Worm (Caenorhabditis elegans) whole organism, L3 larva: ENCODE measurements around the gene srz-58.
A peak's percentile ranks its signal among the peaks of the same experiment; 100 is the strongest.

ENCODE experiments used
- R02D3.7 ChIP-seq: fragments of 150-350 bp; optimal IDR thresholded peaks from 2 replicates; lab custom pipeline; 2014; ENCODE audit warnings: missing biosample characterization, missing genetic modification characterization
- ZK546.5 ChIP-seq: sonication (generic microtip); optimal IDR thresholded peaks from 2 replicates; lab custom pipeline; 2017; ENCODE audit warnings: missing biosample characterization, missing genetic modification characterization
- aly-2 ChIP-seq: fragments of 150-350 bp; optimal IDR thresholded peaks from 2 replicates; lab custom pipeline; 2014; ENCODE audit warnings: missing biosample characterization, missing genetic modification characterization
- ama-1 ChIP-seq: fragments of 150-350 bp; optimal IDR thresholded peaks from 2 replicates; lab custom pipeline; 2018
- ceh-28 ChIP-seq: fragments of 150-350 bp; optimal IDR thresholded peaks from 2 replicates; lab custom pipeline; 2014; ENCODE audit warnings: missing biosample characterization, missing genetic modification reagents, missing genetic modification characterization
- ceh-9 ChIP-seq: sonication (generic microtip); optimal IDR thresholded peaks from 2 replicates; lab custom pipeline; 2018; ENCODE audit warnings: missing biosample characterization, missing genetic modification characterization
- daf-12 ChIP-seq: fragments of 150-350 bp; optimal IDR thresholded peaks from 2 replicates; lab custom pipeline; 2014; ENCODE audit warnings: missing biosample characterization, missing genetic modification reagents, missing genetic modification characterization
- egl-27 ChIP-seq: sonication (generic microtip); optimal IDR thresholded peaks from 4 replicates; lab custom pipeline; 2017; ENCODE audit warnings: missing biosample characterization, missing genetic modification reagents, missing genetic modification characterization
- egl-5 ChIP-seq: fragments of 150-350 bp; optimal IDR thresholded peaks from 2 replicates; lab custom pipeline; 2017; ENCODE audit warnings: missing biosample characterization, missing genetic modification reagents, missing genetic modification characterization, inconsistent platforms
- elt-2 ChIP-seq: sonication (generic microtip); optimal IDR thresholded peaks from 2 replicates; lab custom pipeline; 2016; ENCODE audit warnings: missing genetic modification reagents, mild to moderate bottlenecking, missing genetic modification characterization, missing compliant biosample characterization
- elt-3 ChIP-seq, 3 experiments: fragments of 150-350 bp in 1 of 3; sonication (generic microtip) in 2 of 3; optimal IDR thresholded peaks; 2 replicates in 2 of 3; 4 replicates in 1 of 3; lab custom pipeline; 2014 to 2017; ENCODE audit warnings: missing biosample characterization in 3 of 3, missing genetic modification characterization in 3 of 3
- eor-1 ChIP-seq, 2 experiments: fragments of 150-350 bp; optimal IDR thresholded peaks; 2 replicates each; lab custom pipeline; 2014 to 2018; ENCODE audit warnings: missing biosample characterization in 2 of 2, missing genetic modification characterization in 2 of 2
- fkh-10 ChIP-seq: sonication (generic microtip); optimal IDR thresholded peaks from 2 replicates; lab custom pipeline; 2017; ENCODE audit warnings: missing biosample characterization, missing genetic modification reagents, missing genetic modification characterization
- fkh-2 ChIP-seq: fragments of 150-350 bp; optimal IDR thresholded peaks from 2 replicates; lab custom pipeline; 2014; ENCODE audit warnings: missing biosample characterization, missing genetic modification reagents, missing genetic modification characterization
- fos-1 ChIP-seq: fragments of 150-350 bp; optimal IDR thresholded peaks from 2 replicates; lab custom pipeline; 2014; ENCODE audit warnings: missing biosample characterization, missing genetic modification characterization
- hmg-11 ChIP-seq: sonication (generic microtip); optimal IDR thresholded peaks from 2 replicates; lab custom pipeline; 2016; ENCODE audit warnings: missing genetic modification characterization, missing compliant biosample characterization
- jun-1 ChIP-seq: fragments of 150-350 bp; optimal IDR thresholded peaks from 2 replicates; lab custom pipeline; 2014; ENCODE audit warnings: missing biosample characterization, missing genetic modification reagents, missing genetic modification characterization
- lin-15B ChIP-seq: fragments of 150-350 bp; optimal IDR thresholded peaks from 2 replicates; lab custom pipeline; 2014; ENCODE audit warnings: missing biosample characterization, missing genetic modification characterization
- lin-39 ChIP-seq: fragments of 150-350 bp; optimal IDR thresholded peaks from 2 replicates; lab custom pipeline; 2018; ENCODE audit warnings: missing biosample characterization, missing genetic modification reagents, missing genetic modification characterization
- lsy-12 ChIP-seq: sonication (generic microtip); optimal IDR thresholded peaks from 2 replicates; lab custom pipeline; 2016; ENCODE audit warnings: mild to moderate bottlenecking, missing genetic modification characterization, missing compliant biosample characterization
- mdl-1 ChIP-seq: fragments of 150-350 bp; optimal IDR thresholded peaks from 2 replicates; lab custom pipeline; 2014; ENCODE audit warnings: missing biosample characterization, missing genetic modification characterization
- nhr-11 ChIP-seq: fragments of 150-350 bp; optimal IDR thresholded peaks from 2 replicates; lab custom pipeline; 2014; ENCODE audit warnings: missing biosample characterization, missing genetic modification characterization
- nhr-23 ChIP-seq: fragments of 150-350 bp; optimal IDR thresholded peaks from 2 replicates; lab custom pipeline; 2014; ENCODE audit warnings: missing biosample characterization, missing genetic modification reagents, missing genetic modification characterization
- nhr-237 ChIP-seq: fragments of 150-350 bp; optimal IDR thresholded peaks from 2 replicates; lab custom pipeline; 2014; ENCODE audit warnings: missing biosample characterization, missing genetic modification characterization
- nhr-25 ChIP-seq: sonication (generic microtip); optimal IDR thresholded peaks from 2 replicates; lab custom pipeline; 2017; ENCODE audit warnings: missing biosample characterization, missing genetic modification characterization
- nhr-28 ChIP-seq: fragments of 150-350 bp; optimal IDR thresholded peaks from 2 replicates; lab custom pipeline; 2014; ENCODE audit warnings: missing biosample characterization, missing genetic modification characterization
- nhr-43 ChIP-seq: sonication (generic microtip); optimal IDR thresholded peaks from 2 replicates; lab custom pipeline; 2016; ENCODE audit warnings: mild to moderate bottlenecking, missing genetic modification characterization, missing compliant biosample characterization; ENCODE audit not compliant: poor library complexity, severe bottlenecking
- nhr-77 ChIP-seq: fragments of 150-350 bp; optimal IDR thresholded peaks from 2 replicates; lab custom pipeline; 2014; ENCODE audit warnings: missing biosample characterization, missing genetic modification characterization
- pha-4 ChIP-seq: fragments of 150-350 bp; optimal IDR thresholded peaks from 2 replicates; lab custom pipeline; 2014; ENCODE audit warnings: missing biosample characterization, missing genetic modification reagents, missing genetic modification characterization
- pqm-1 ChIP-seq: fragments of 150-350 bp; optimal IDR thresholded peaks from 2 replicates; lab custom pipeline; 2017; ENCODE audit warnings: missing biosample characterization, missing genetic modification characterization, inconsistent platforms
- sea-2 ChIP-seq: fragments of 150-350 bp; sonication (generic microtip); optimal IDR thresholded peaks from 4 replicates; lab custom pipeline; 2014; ENCODE audit warnings: missing biosample characterization, missing genetic modification reagents, missing genetic modification characterization
- skn-1 ChIP-seq: fragments of 150-350 bp; optimal IDR thresholded peaks from 2 replicates; lab custom pipeline; 2014; ENCODE audit warnings: missing biosample characterization, missing genetic modification characterization
- snpc-4 ChIP-seq: fragments of 150-350 bp; optimal IDR thresholded peaks from 2 replicates; lab custom pipeline; 2014; ENCODE audit warnings: missing biosample characterization, missing genetic modification characterization
- unc-39 ChIP-seq: sonication (generic microtip); optimal IDR thresholded peaks from 4 replicates; lab custom pipeline; 2017; ENCODE audit warnings: missing biosample characterization, missing genetic modification characterization
- unc-62 ChIP-seq: fragments of 150-350 bp; sonication (generic microtip); optimal IDR thresholded peaks from 4 replicates; lab custom pipeline; 2014; ENCODE audit warnings: missing biosample characterization, missing genetic modification reagents, missing genetic modification characterization
- ztf-4 ChIP-seq: fragments of 150-350 bp; optimal IDR thresholded peaks from 2 replicates; lab custom pipeline; 2014; ENCODE audit warnings: missing biosample characterization, missing genetic modification characterization

The srz-58 gene

DNA sequence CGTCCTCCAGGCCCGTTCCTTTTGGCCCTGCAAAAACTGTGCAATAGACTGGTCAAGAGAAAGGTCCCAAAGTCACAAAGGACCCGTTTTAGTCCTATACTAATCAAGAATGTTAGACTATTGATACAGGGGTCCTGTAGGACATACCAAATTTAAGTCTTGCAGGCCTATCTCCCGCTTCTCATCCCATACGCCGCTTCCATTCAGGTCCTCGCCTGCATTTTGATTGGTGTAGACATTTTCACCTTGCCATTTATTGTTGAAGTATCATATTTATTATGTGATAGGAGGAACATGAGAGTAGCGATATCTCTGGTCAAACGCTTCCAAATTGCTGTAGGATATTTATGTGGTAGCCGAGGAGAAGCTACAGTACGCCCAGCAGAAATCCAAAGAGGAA is 650 bp upstream of the srz-58 start:
- TF ChIP-seq nhr-23 (tag; lab: Kevin White, UChicago): no peak
- TF ChIP-seq lsy-12 (tag; lab: Kevin White, UChicago): no peak
- no peak for TF ChIP-seq ZK546.5 (tag; lab: Kevin White, UChicago)
- TF ChIP-seq nhr-25 (tag; lab: Kevin White, UChicago): no peak
- TF ChIP-seq nhr-77 (tag; lab: Kevin White, UChicago): no peak
- TF ChIP-seq nhr-43 (tag; lab: Kevin White, UChicago): no peak

DNA sequence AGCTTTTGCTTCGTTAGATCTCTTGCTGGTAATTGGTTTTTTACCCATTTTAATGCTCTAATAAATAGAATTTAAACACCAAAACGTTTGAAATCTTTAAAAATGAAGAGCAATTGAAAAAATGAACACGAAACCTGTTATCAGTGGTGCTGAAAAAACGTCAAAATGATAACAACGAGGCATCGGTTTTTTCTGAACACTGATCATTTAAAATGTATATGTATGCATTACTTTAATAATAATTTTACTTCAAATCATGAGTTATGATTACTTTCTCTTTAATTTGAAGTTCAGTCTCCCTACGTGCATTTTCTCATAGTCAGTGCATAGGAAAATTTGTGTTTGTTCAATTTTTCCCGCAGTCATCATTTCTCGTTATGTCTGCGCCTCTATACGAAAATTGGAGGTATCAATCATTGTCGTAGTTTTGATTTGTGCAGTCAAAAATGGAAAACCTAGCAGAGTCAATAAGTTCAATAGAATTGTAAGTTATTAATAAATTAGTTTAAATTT is 4.5 kb downstream of the srz-58 start, which contains the start of gene F31E9.3:
TSS of gene F31E9.3 (plus strand) at position 194 of the 513 bp plus-strand sequence.
- peak; percentile 70 for TF ChIP-seq elt-2
- peak; percentile 13 for TF ChIP-seq pha-4 (tag; lab: Kevin White, UChicago)
- no peak for TF ChIP-seq jun-1
- no peak for TF ChIP-seq unc-39 (tag; lab: Kevin White, UChicago)
- TF ChIP-seq, all 47 proteins: peak for 2

DNA sequence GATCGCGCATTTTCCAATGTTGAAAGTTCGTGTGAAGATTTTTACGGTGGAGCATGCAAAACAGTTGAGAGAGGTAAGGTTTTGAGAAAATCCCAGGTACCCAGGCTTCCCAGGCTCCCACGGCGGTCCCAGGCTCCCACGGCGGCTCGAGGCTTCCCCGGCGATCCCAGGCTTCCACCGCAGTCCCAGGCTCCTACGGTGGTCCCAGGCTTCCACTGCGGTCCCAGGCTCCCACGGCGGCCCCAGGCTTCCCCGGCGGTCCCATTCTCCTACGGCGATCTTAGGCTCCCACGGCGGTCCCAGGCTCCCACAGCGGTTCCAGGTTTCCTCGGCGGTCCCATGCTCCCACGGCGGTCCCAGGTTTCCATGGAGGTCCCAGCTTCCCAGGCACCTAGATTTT is 5.9 kb downstream of the srz-58 start:
- no peak for TF ChIP-seq snpc-4 (tag; lab: Kevin White, UChicago)

DNA sequence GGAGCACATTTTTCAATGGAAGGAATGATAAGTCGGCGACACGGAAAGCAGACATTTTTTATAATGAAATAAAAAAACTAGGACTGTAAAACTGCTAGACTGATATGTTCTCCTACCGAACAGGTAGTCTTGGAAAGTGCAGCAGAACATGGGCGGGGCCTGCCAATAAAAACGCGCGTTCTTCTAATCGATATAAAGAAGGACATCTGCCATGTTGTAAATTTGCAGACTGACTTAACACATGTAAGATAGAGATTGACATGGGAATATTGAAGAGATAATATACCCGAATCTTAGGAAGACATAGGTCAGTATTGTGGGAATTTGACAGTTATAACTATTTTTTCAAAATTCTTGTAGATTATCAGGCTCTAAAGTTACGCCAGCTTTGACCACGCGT is 9.9 kb downstream of the srz-58 start, which contains the start of gene sdz-16:
TSS of gene sdz-16 (minus strand) at position 101 of the 400 bp plus-strand sequence.
- no peak for TF ChIP-seq lin-39 (tag; lab: Kevin White, UChicago)
- TF ChIP-seq ztf-4: no peak
- no peak for TF ChIP-seq aly-2 (tag; lab: Kevin White, UChicago)
- TF ChIP-seq ceh-9 (tag; lab: Kevin White, UChicago): no peak
- no peak for TF ChIP-seq nhr-28 (tag; lab: Kevin White, UChicago)
- no peak for TF ChIP-seq ama-1 (lab: Kevin White, UChicago)
- TF ChIP-seq unc-39 (tag; lab: Kevin White, UChicago): no peak
- no peak for TF ChIP-seq fkh-10 (GFP tag; lab: Kevin White, UChicago)
- no peak for TF ChIP-seq nhr-25 (tag; lab: Kevin White, UChicago)
- TF ChIP-seq daf-12 (tag; lab: Kevin White, UChicago): no peak
- no peak for TF ChIP-seq pqm-1 (tag; lab: Kevin White, UChicago)
- no peak for TF ChIP-seq ZK546.5 (tag; lab: Kevin White, UChicago)

DNA sequence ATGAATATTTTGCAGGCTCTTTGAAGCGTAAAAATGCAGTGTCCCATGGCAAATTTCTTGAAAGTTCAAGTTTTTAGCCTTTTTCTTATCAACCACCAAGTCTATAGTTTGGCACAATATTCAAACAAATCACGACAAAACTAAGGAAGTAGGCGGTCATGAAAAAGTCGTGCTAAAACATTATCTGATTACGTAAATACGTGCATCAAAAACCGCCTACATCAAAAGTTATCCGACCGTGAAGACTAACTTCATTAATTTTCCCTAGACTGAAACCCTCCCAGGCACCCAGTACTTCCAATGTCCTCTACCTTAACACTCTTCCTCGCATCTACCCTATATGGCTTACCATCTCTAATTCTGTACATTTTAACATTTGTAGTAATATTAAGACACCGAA is 10.6 kb downstream of the srz-58 start, which contains the start of gene srg-44:
TSS of gene srg-44 (plus strand) at position 301 of the 400 bp plus-strand sequence.
- TF ChIP-seq elt-2 (no peak), elt-3 (tag; optimal IDR thresholded peaks at IDR 0.05; lab: Kevin White, UChicago) (no peak), egl-27 (tag; lab: Kevin White, UChicago) (no peak), skn-1 (tag; lab: Kevin White, UChicago) (no peak), fos-1 (no peak), R02D3.7 (tag; lab: Kevin White, UChicago) (no peak), ZK546.5 (tag; lab: Kevin White, UChicago) (no peak), lin-39 (tag; lab: Kevin White, UChicago) (no peak), sea-2 (GFP tag; lab: Kevin White, UChicago) (no peak), lin-15B (tag; lab: Kevin White, UChicago) (no peak), ama-1 (lab: Kevin White, UChicago) (no peak), ceh-28 (tag; lab: Kevin White, UChicago) (no peak), snpc-4 (tag; lab: Kevin White, UChicago) (no peak), hmg-11 (tag; lab: Kevin White, UChicago) (no peak), eor-1 (tag; optimal IDR thresholded peaks at IDR 0.05; lab: Kevin White, UChicago) (no peak), ceh-9 (tag; lab: Kevin White, UChicago) (no peak), nhr-237 (no peak), nhr-11 (tag; lab: Kevin White, UChicago) (no peak)

DNA sequence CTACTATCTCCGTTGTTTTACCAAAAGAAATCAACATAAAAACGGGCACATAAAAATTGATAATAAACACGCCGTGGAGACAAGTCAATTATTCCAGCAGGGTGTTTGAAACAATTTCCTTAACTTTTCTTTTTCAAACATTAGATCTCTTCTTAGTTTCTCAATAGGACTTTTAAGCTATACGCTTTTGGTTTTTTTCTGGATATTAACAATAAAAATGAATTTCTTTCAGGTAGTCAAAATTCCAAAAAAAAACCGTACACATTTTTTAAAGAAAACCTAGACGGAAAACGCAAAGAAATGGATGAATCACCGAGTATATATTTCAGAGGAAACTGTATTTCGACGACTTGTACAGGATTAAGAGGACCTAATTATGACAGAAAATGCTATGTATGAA is 13.4 kb downstream of the srz-58 start, which contains the start of gene fbxa-185:
TSS of gene fbxa-185 (plus strand) at position 301 of the 400 bp plus-strand sequence.
- TF ChIP-seq unc-62 (GFP tag; lab: Kevin White, UChicago) (no peak), sea-2 (GFP tag; lab: Kevin White, UChicago) (no peak), nhr-11 (tag; lab: Kevin White, UChicago) (no peak), aly-2 (tag; lab: Kevin White, UChicago) (no peak), lsy-12 (tag; lab: Kevin White, UChicago) (no peak), nhr-28 (tag; lab: Kevin White, UChicago) (no peak), mdl-1 (tag; lab: Kevin White, UChicago) (no peak), egl-5 (tag; lab: Kevin White, UChicago) (no peak), fkh-2 (tag; lab: Kevin White, UChicago) (no peak), fos-1 (no peak), ceh-9 (tag; lab: Kevin White, UChicago) (no peak), lin-15B (tag; lab: Kevin White, UChicago) (no peak)
